Worm (Caenorhabditis elegans) whole organism, late embryonic: ENCODE data around the gene C09G12.17.

Experiments used
- C38D4.7 ChIP-seq: fragments of 200-800 bp; sonication (Bioruptor generic); optimal IDR thresholded peaks from 2 replicates; lab custom pipeline; 2018; ENCODE audit warnings: mild to moderate bottlenecking, missing genetic modification characterization, moderate library complexity, missing compliant biosample characterization
- F13H6.1 ChIP-seq: sonication (generic microtip); optimal IDR thresholded peaks from 2 replicates; lab custom pipeline; 2016; ENCODE audit warnings: missing genetic modification characterization, missing compliant biosample characterization
- K09A11.1 ChIP-seq: sonication (generic microtip); optimal IDR thresholded peaks from 2 replicates; lab custom pipeline; 2017; ENCODE audit warnings: antibody characterized with exemption, mild to moderate bottlenecking, missing genetic modification characterization, missing compliant biosample characterization; ENCODE audit not compliant: insufficient read depth
- T23F11.4 ChIP-seq: fragments of 200-800 bp; sonication (Bioruptor generic); optimal IDR thresholded peaks from 2 replicates; lab custom pipeline; 2018; ENCODE audit warnings: mild to moderate bottlenecking, missing genetic modification characterization, missing compliant biosample characterization
- ahr-1 ChIP-seq: sonication (generic microtip); optimal IDR thresholded peaks from 2 replicates; lab custom pipeline; 2016; ENCODE audit warnings: missing genetic modification characterization, missing compliant biosample characterization
- ceh-19 ChIP-seq: fragments of 200-800 bp; sonication (Bioruptor generic); optimal IDR thresholded peaks from 2 replicates; lab custom pipeline; 2018; ENCODE audit warnings: mild to moderate bottlenecking, missing genetic modification characterization, missing compliant biosample characterization
- ceh-22 ChIP-seq: sonication (generic microtip); optimal IDR thresholded peaks from 2 replicates; lab custom pipeline; 2017; ENCODE audit warnings: missing biosample characterization, missing genetic modification characterization
- ceh-24 ChIP-seq: sonication (generic microtip); optimal IDR thresholded peaks from 2 replicates; lab custom pipeline; 2016; ENCODE audit warnings: mild to moderate bottlenecking, missing genetic modification characterization, missing compliant biosample characterization
- ceh-31 ChIP-seq: sonication (generic microtip); optimal IDR thresholded peaks from 2 replicates; lab custom pipeline; 2016; ENCODE audit warnings: missing genetic modification characterization, missing compliant biosample characterization
- ceh-48 ChIP-seq: sonication (generic microtip); optimal IDR thresholded peaks from 2 replicates; lab custom pipeline; 2016; ENCODE audit warnings: missing genetic modification characterization, inconsistent platforms, missing compliant biosample characterization
- che-1 ChIP-seq: sonication (generic microtip); optimal IDR thresholded peaks from 2 replicates; lab custom pipeline; 2016; ENCODE audit warnings: mild to moderate bottlenecking, missing genetic modification characterization, missing compliant biosample characterization
- dve-1 ChIP-seq: sonication (generic microtip); optimal IDR thresholded peaks from 2 replicates; lab custom pipeline; 2017; ENCODE audit warnings: antibody characterized with exemption, mild to moderate bottlenecking, missing genetic modification characterization, missing compliant biosample characterization
- elt-4 ChIP-seq: sonication (generic microtip); optimal IDR thresholded peaks from 2 replicates; lab custom pipeline; 2016; ENCODE audit warnings: missing genetic modification characterization, missing compliant biosample characterization
- ets-4 ChIP-seq: sonication (generic microtip); optimal IDR thresholded peaks from 2 replicates; lab custom pipeline; 2016; ENCODE audit warnings: missing genetic modification characterization, missing compliant biosample characterization
- fax-1 ChIP-seq: sonication (generic microtip); optimal IDR thresholded peaks from 2 replicates; lab custom pipeline; 2016; ENCODE audit warnings: missing genotype, missing genetic modification characterization, missing compliant biosample characterization
- gmeb-2 ChIP-seq: sonication (generic microtip); optimal IDR thresholded peaks from 2 replicates; lab custom pipeline; 2016; ENCODE audit warnings: missing genetic modification characterization, inconsistent platforms, missing compliant biosample characterization
- hlh-13 ChIP-seq: fragments of 200-800 bp; sonication (Bioruptor generic); optimal IDR thresholded peaks from 2 replicates; lab custom pipeline; 2018; ENCODE audit warnings: mild to moderate bottlenecking, missing genetic modification characterization, missing compliant biosample characterization
- hlh-15 ChIP-seq: sonication (generic microtip); optimal IDR thresholded peaks from 2 replicates; lab custom pipeline; 2016; ENCODE audit warnings: missing genetic modification characterization, missing compliant biosample characterization
- hlh-6 ChIP-seq: sonication (generic microtip); optimal IDR thresholded peaks from 2 replicates; lab custom pipeline; 2016; ENCODE audit warnings: missing genotype, missing genetic modification characterization, missing compliant biosample characterization
- hlh-8 ChIP-seq: sonication (generic microtip); optimal IDR thresholded peaks from 2 replicates; lab custom pipeline; 2016; ENCODE audit warnings: missing genotype, missing genetic modification characterization, missing compliant biosample characterization
- lim-6 ChIP-seq: sonication (generic microtip); optimal IDR thresholded peaks from 2 replicates; lab custom pipeline; 2016; ENCODE audit warnings: missing genetic modification characterization, missing compliant biosample characterization
- lin-11 ChIP-seq: fragments of 200-800 bp; sonication (Bioruptor generic); optimal IDR thresholded peaks from 2 replicates; lab custom pipeline; 2018; ENCODE audit warnings: mild to moderate bottlenecking, missing genetic modification characterization, missing compliant biosample characterization
- mec-3 ChIP-seq: sonication (generic microtip); optimal IDR thresholded peaks from 2 replicates; lab custom pipeline; 2016; ENCODE audit warnings: borderline replicate concordance, missing genetic modification characterization, missing compliant biosample characterization
- nfya-1 ChIP-seq: sonication (generic microtip); optimal IDR thresholded peaks from 2 replicates; lab custom pipeline; 2017; ENCODE audit warnings: missing genetic modification characterization, mild to moderate bottlenecking, missing compliant biosample characterization, antibody characterized with exemption, moderate library complexity
- nhr-11 ChIP-seq: fragments of 150-350 bp; optimal IDR thresholded peaks from 2 replicates; lab custom pipeline; 2014; ENCODE audit warnings: missing biosample characterization, missing genetic modification characterization
- pqm-1 ChIP-seq: sonication (generic microtip); optimal IDR thresholded peaks from 2 replicates; lab custom pipeline; 2016; ENCODE audit warnings: missing genetic modification characterization, missing compliant biosample characterization
- pros-1 ChIP-seq: fragments of 150-350 bp; optimal IDR thresholded peaks from 2 replicates; lab custom pipeline; 2014; ENCODE audit warnings: missing biosample characterization, missing genetic modification reagents, missing genetic modification characterization
- sdc-2 ChIP-seq: sonication (generic microtip); optimal IDR thresholded peaks from 2 replicates; lab custom pipeline; 2016; ENCODE audit warnings: missing genotype, missing genetic modification characterization, missing compliant biosample characterization
- sox-2 ChIP-seq: fragments of 200-800 bp; sonication (Bioruptor generic); IDR thresholded peaks from 2 replicates; pipeline ENCODE4 v1.3.6; 2022; ENCODE audit warnings: missing genetic modification reagents, missing genetic modification characterization, missing compliant biosample characterization
- syd-9 ChIP-seq: sonication (generic microtip); optimal IDR thresholded peaks from 2 replicates; lab custom pipeline; 2016; ENCODE audit warnings: mild to moderate bottlenecking, missing genetic modification characterization, moderate library complexity, missing compliant biosample characterization
- tbx-2 ChIP-seq: sonication (generic microtip); optimal IDR thresholded peaks from 2 replicates; lab custom pipeline; 2016; ENCODE audit warnings: missing genetic modification characterization, missing compliant biosample characterization
- unc-3 ChIP-seq, 2 experiments: fragments of 200-800 bp in 1 of 2; sonication (Bioruptor generic) in 1 of 2; sonication (generic microtip) in 1 of 2; conservative IDR thresholded peaks in 1 of 2; optimal IDR thresholded peaks in 1 of 2; 2 replicates each; pipeline versions ENCODE4 v1.3.6 to Lab custom; 2016 to 2022; ENCODE audit warnings: missing compliant biosample characterization in 2 of 2, missing genetic modification characterization in 2 of 2, missing genetic modification reagents in 1 of 2
- unc-42 ChIP-seq: sonication (generic microtip); optimal IDR thresholded peaks from 2 replicates; lab custom pipeline; 2016; ENCODE audit warnings: missing genotype, missing genetic modification characterization, missing compliant biosample characterization
- unc-55 ChIP-seq: sonication (generic microtip); optimal IDR thresholded peaks from 2 replicates; lab custom pipeline; 2017; ENCODE audit warnings: missing biosample characterization, missing genetic modification reagents, missing genetic modification characterization

The C09G12.17 gene

DNA sequence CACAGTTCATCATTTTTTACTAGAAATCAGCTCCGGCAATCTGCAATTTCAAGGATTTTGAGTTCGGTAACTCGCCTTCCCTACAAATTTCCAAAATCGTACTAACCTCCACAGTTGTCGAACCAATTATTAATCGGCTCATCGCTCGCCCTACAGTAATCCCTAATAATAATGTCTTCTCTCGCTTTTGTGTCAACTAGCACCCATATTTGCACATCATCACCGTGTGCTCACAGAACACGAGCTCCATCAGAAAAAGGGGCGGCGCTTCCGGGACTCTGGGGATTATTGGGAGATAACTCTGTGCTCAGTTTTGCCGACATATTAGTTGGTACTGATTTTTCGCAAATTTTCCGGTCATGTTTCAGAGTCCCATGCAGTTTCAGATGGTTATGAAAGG is 1.7 kb upstream of the C09G12.17 start, which contains the start of gene ceh-53:
Gene ceh-53, plus strand, starts transcription at position 301 of the 400 bp plus-strand sequence.
- TF ChIP-seq unc-3 (GFP tag; conservative IDR thresholded peaks at IDR 0.05; lab: Robert Waterston, UW) (no peak), unc-3 (tag; optimal IDR thresholded peaks at IDR 0.05; lab: Kevin White, UChicago) (no peak), che-1 (tag; lab: Kevin White, UChicago) (no peak), sdc-2 (no peak), hlh-13 (GFP tag; lab: Kevin White, UChicago) (no peak), pqm-1 (tag; lab: Kevin White, UChicago) (no peak), hlh-8 (tag; lab: Kevin White, UChicago) (no peak), hlh-15 (tag; lab: Kevin White, UChicago) (no peak), sox-2 (GFP tag; lab: Robert Waterston, UW) (no peak), pros-1 (no peak), C38D4.7 (GFP tag; lab: Kevin White, UChicago) (no peak), hlh-6 (no peak), ceh-48 (tag; lab: Kevin White, UChicago) (no peak), lim-6 (tag; lab: Kevin White, UChicago) (no peak), ets-4 (tag; lab: Kevin White, UChicago) (no peak), ceh-19 (GFP tag; lab: Kevin White, UChicago) (no peak), mec-3 (tag; lab: Kevin White, UChicago) (no peak), syd-9 (tag; lab: Kevin White, UChicago) (no peak)

DNA sequence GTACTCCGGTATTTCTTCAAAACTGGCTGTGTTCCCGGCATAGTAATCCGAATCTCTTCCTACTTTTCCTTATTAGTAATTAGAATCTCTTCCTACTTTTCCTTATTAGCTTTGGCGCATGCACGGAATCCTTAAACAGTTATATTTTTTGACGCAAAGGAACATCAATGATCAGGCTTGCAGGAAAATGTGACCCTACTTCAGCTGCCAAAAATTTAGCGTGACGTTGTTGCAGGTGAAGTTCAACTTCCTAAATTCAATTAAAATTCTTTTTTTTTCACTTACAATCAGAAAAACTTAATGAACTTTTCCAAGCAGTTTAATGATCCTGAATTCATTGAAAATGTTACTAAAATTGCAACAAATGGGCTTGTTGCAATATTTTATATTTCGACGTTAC is 2.9 kb downstream of the C09G12.17 start, which contains the start of gene srz-79:
Gene srz-79, plus strand, starts transcription at position 301 of the 400 bp plus-strand sequence.
- TF ChIP-seq tbx-2 (tag; lab: Kevin White, UChicago): no peak
- no peak for TF ChIP-seq nfya-1 (tag; lab: Kevin White, UChicago)

- TF ChIP-seq dve-1: no peak
- no peak for TF ChIP-seq gmeb-2 (tag; lab: Kevin White, UChicago)
- TF ChIP-seq nhr-11 (tag; lab: Kevin White, UChicago): no peak
- TF ChIP-seq ceh-24 (tag; lab: Kevin White, UChicago): no peak
- TF ChIP-seq ahr-1 (tag; lab: Kevin White, UChicago): no peak
- TF ChIP-seq, all 69 proteins: peak for 0
These were observed 4.8 kb downstream of the C09G12.17 start, which contains the start of gene srz-78 for ce11 chrIV:3491477-3491876. Gene srz-78 (plus strand): TSS chrIV:3491777.

- no peak for TF ChIP-seq unc-55 (GFP tag; lab: Kevin White, UChicago)
- TF ChIP-seq ceh-22 (tag; lab: Kevin White, UChicago): no peak
- TF ChIP-seq unc-42 (tag; lab: Kevin White, UChicago): no peak
- TF ChIP-seq pros-1: no peak
These were observed 13.9 kb downstream of the C09G12.17 start, which contains the start of gene srz-82 for ce11 chrIV:3482195-3482959. Gene srz-82 (plus strand): TSS chrIV:3482895.

DNA sequence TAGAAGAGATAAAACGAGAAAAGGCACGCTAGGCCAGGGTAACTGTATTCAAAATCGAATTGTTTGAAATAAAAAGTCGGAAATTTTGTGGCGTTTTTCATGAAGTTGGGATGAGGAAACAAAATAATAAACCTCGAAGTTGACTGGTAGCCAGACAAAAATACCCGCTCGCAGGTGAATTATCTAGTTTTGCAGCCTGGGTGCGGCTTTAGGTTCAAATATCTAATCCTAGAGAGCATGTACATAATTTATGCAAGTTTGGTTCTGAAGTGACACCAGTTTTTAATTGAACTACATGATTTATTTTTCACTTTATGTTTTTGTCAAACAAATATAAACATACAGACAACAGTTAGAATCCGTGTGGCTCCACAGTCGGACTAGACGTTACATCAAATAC is 14.5 kb downstream of the C09G12.17 start, which contains the start of gene srz-37:
Gene srz-37, minus strand, starts transcription at position 101 of the 400 bp plus-strand sequence.
- TF ChIP-seq sox-2 (GFP tag; lab: Robert Waterston, UW) (no peak), hlh-15 (tag; lab: Kevin White, UChicago) (no peak), fax-1 (tag; lab: Kevin White, UChicago) (no peak), T23F11.4 (GFP tag; lab: Kevin White, UChicago) (no peak), unc-55 (GFP tag; lab: Kevin White, UChicago) (no peak), lin-11 (tag; lab: Kevin White, UChicago) (no peak), unc-42 (tag; lab: Kevin White, UChicago) (no peak), hlh-13 (GFP tag; lab: Kevin White, UChicago) (no peak), ceh-31 (tag; lab: Kevin White, UChicago) (no peak), ceh-48 (tag; lab: Kevin White, UChicago) (no peak), F13H6.1 (no peak), K09A11.1 (tag; lab: Kevin White, UChicago) (no peak), elt-4 (tag; lab: Kevin White, UChicago) (no peak)
